Fruit fly (Drosophila melanogaster) whole organism, embryonic: ENCODE data around the gene Ilp6.

Experiments used
- CG11696 ChIP-seq: fragments of 200-800 bp; sonication (Bioruptor generic); IDR thresholded peaks from 2 replicates; pipeline ENCODE4 v1.3.6; 2022; ENCODE audit warnings: missing biosample characterization, missing genetic modification characterization
- CG16779 ChIP-seq: fragments of 200-800 bp; sonication (Bioruptor generic); IDR thresholded peaks from 2 replicates; pipeline ENCODE4 v1.3.6; 2022; ENCODE audit warnings: missing biosample characterization, missing genetic modification characterization
- CG16815 ChIP-seq: fragments of 200-800 bp; sonication (Bioruptor generic); optimal IDR thresholded peaks from 3 replicates; lab custom pipeline; 2017; ENCODE audit warnings: missing biosample characterization, mild to moderate bottlenecking, missing genetic modification characterization
- Dref ChIP-seq: fragments of 200-800 bp; sonication (Bioruptor generic); IDR thresholded peaks from 2 replicates; pipeline ENCODE4 v1.3.6; 2022; ENCODE audit warnings: missing biosample characterization, missing genetic modification characterization
- Myb ChIP-seq: fragments of 200-800 bp; sonication (Bioruptor generic); optimal IDR thresholded peaks from 2 replicates; lab custom pipeline; 2016; ENCODE audit warnings: missing biosample characterization, missing genetic modification characterization
- grn ChIP-seq: fragments of 200-800 bp; sonication (Bioruptor generic); optimal IDR thresholded peaks from 3 replicates; lab custom pipeline; 2017; ENCODE audit warnings: missing biosample characterization, missing genetic modification characterization
- slou ChIP-seq: fragments of 200-800 bp; sonication (Bioruptor generic); optimal IDR thresholded peaks from 3 replicates; lab custom pipeline; 2016; ENCODE audit warnings: missing biosample characterization, missing genetic modification characterization
- trem ChIP-seq: fragments of 200-800 bp; optimal IDR thresholded peaks from 3 replicates; lab custom pipeline; 2019; ENCODE audit warnings: missing biosample characterization, mild to moderate bottlenecking, missing genetic modification characterization, moderate library complexity
- zfh1 ChIP-seq: fragments of 200-800 bp; sonication (Bioruptor generic); IDR thresholded peaks from 3 replicates; pipeline ENCODE4 v1.3.6; 2022; ENCODE audit warnings: missing biosample characterization, missing genetic modification characterization

DNA sequence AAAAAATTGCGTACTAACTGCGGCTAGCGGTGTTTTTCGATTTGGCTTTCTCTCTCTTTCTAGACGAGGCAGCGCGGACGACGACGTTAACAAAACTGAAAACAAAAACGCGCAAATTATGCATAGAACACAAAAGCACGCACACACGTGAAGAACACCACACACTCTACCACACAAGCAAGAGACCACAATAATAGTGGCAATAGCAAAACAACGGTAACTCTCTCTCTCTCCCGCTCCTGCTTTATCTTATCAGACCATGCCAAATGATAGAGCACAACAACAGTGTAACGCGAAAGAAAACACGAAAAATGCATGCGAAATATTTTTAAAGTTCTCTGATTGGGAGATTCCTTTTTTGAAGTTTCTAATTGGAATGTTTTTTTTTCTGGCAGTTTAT, 19.7 kb upstream of the Ilp6 start:
- TF ChIP-seq CG11696 (GFP tag; lab: Robert Waterston, UW), result no peak
- no peak for TF ChIP-seq Dref (GFP tag; lab: Robert Waterston, UW)
- TF ChIP-seq slou (GFP tag; lab: Kevin White, UChicago), result no peak
- no peak for TF ChIP-seq CG16779 (GFP tag; lab: Robert Waterston, UW)
- no peak for TF ChIP-seq grn (GFP tag; lab: Kevin White, UChicago)
- no peak for TF ChIP-seq CG16815 (GFP tag; lab: Kevin White, UChicago)
- TF ChIP-seq trem, result no peak
- TF ChIP-seq Myb (GFP tag; lab: Kevin White, UChicago), result no peak
- TF ChIP-seq zfh1, result no peak
